Worm (Caenorhabditis elegans) whole organism, early embryonic: ENCODE data around the gene ZK185.3.

Source experiments
- aly-1 ChIP-seq: sonication (generic microtip); optimal IDR thresholded peaks from 2 replicates; lab custom pipeline; 2016; ENCODE audit warnings: missing genetic modification characterization, missing compliant biosample characterization
- ama-1 ChIP-seq: fragments of 150-350 bp; optimal IDR thresholded peaks from 2 replicates; lab custom pipeline; 2014
- ceh-13 ChIP-seq: fragments of 200-800 bp; sonication (Bioruptor generic); optimal IDR thresholded peaks from 2 replicates; lab custom pipeline; 2018; ENCODE audit warnings: mild to moderate bottlenecking, missing genetic modification characterization, missing compliant biosample characterization
- ceh-36 ChIP-seq: sonication (generic microtip); optimal IDR thresholded peaks from 2 replicates; lab custom pipeline; 2016; ENCODE audit warnings: missing genetic modification characterization, inconsistent platforms, missing compliant biosample characterization
- flt-1 ChIP-seq: fragments of 200-800 bp; sonication (Bioruptor generic); IDR thresholded peaks from 2 replicates; pipeline ENCODE4 v1.3.6; 2022; ENCODE audit warnings: missing genetic modification characterization, missing compliant biosample characterization
- hmbx-1 ChIP-seq: sonication (generic microtip); optimal IDR thresholded peaks from 2 replicates; lab custom pipeline; 2016; ENCODE audit warnings: mild to moderate bottlenecking, missing genetic modification characterization, missing compliant biosample characterization
- hmg-4 ChIP-seq: fragments of 200-800 bp; sonication (Bioruptor generic); optimal IDR thresholded peaks from 2 replicates; lab custom pipeline; 2018; ENCODE audit warnings: mild to moderate bottlenecking, missing genetic modification characterization, missing compliant biosample characterization
- tra-4 ChIP-seq: sonication (generic microtip); optimal IDR thresholded peaks from 2 replicates; lab custom pipeline; 2017; ENCODE audit warnings: missing genetic modification characterization, missing compliant biosample characterization

ce11 chrIV:4518111-4518510, 12.1 kb downstream of the ZK185.3 start:
- no peak for TF ChIP-seq flt-1 (GFP tag; lab: Robert Waterston, UW)
- TF ChIP-seq ceh-13, result no peak
- TF ChIP-seq hmbx-1, result no peak
- no peak for TF ChIP-seq aly-1
- TF ChIP-seq ceh-36 (tag; lab: Kevin White, UChicago), result no peak
- TF ChIP-seq ama-1 (lab: Kevin White, UChicago), result no peak
- TF ChIP-seq hmg-4 (GFP tag; lab: Kevin White, UChicago), result peak; percentile 10
- no peak for TF ChIP-seq tra-4 (tag; lab: Kevin White, UChicago)
